Worm (Caenorhabditis elegans) whole organism, late embryonic: Measurements from ENCODE around the gene C28C12.12.

Source experiments
- C08G9.2 ChIP-seq: sonication (generic microtip); optimal IDR thresholded peaks from 2 replicates; lab custom pipeline; 2016; ENCODE audit warnings: mild to moderate bottlenecking, missing genetic modification characterization, moderate library complexity, missing compliant biosample characterization
- F13H6.1 ChIP-seq: sonication (generic microtip); optimal IDR thresholded peaks from 2 replicates; lab custom pipeline; 2016; ENCODE audit warnings: missing genetic modification characterization, missing compliant biosample characterization
- K02D7.2 ChIP-seq: sonication (generic microtip); optimal IDR thresholded peaks from 2 replicates; lab custom pipeline; 2017; ENCODE audit warnings: mild to moderate bottlenecking, missing genetic modification characterization, missing compliant biosample characterization
- K09A11.1 ChIP-seq: sonication (generic microtip); optimal IDR thresholded peaks from 2 replicates; lab custom pipeline; 2017; ENCODE audit warnings: antibody characterized with exemption, mild to moderate bottlenecking, missing genetic modification characterization, missing compliant biosample characterization; ENCODE audit not compliant: insufficient read depth
- T23F11.4 ChIP-seq: fragments of 200-800 bp; sonication (Bioruptor generic); optimal IDR thresholded peaks from 2 replicates; lab custom pipeline; 2018; ENCODE audit warnings: mild to moderate bottlenecking, missing genetic modification characterization, missing compliant biosample characterization
- Y22D7AL.16 ChIP-seq: sonication (generic microtip); optimal IDR thresholded peaks from 2 replicates; lab custom pipeline; 2016; ENCODE audit warnings: missing genetic modification characterization, missing compliant biosample characterization
- ahr-1 ChIP-seq: sonication (generic microtip); optimal IDR thresholded peaks from 2 replicates; lab custom pipeline; 2016; ENCODE audit warnings: missing genetic modification characterization, missing compliant biosample characterization
- ama-1 ChIP-seq: fragments of 150-350 bp; optimal IDR thresholded peaks from 2 replicates; lab custom pipeline; 2014
- ceh-2 ChIP-seq: sonication (generic microtip); optimal IDR thresholded peaks from 2 replicates; lab custom pipeline; 2016; ENCODE audit warnings: missing genotype, missing genetic modification characterization, missing compliant biosample characterization
- ceh-22 ChIP-seq: sonication (generic microtip); optimal IDR thresholded peaks from 2 replicates; lab custom pipeline; 2017; ENCODE audit warnings: missing biosample characterization, missing genetic modification characterization
- ceh-24 ChIP-seq: sonication (generic microtip); optimal IDR thresholded peaks from 2 replicates; lab custom pipeline; 2016; ENCODE audit warnings: mild to moderate bottlenecking, missing genetic modification characterization, missing compliant biosample characterization
- ceh-30 ChIP-seq: fragments of 150-350 bp; optimal IDR thresholded peaks from 2 replicates; lab custom pipeline; 2014; ENCODE audit warnings: missing biosample characterization, missing genetic modification characterization
- ceh-31 ChIP-seq: sonication (generic microtip); optimal IDR thresholded peaks from 2 replicates; lab custom pipeline; 2016; ENCODE audit warnings: missing genetic modification characterization, missing compliant biosample characterization
- che-1 ChIP-seq: sonication (generic microtip); optimal IDR thresholded peaks from 2 replicates; lab custom pipeline; 2016; ENCODE audit warnings: mild to moderate bottlenecking, missing genetic modification characterization, missing compliant biosample characterization
- elt-2 ChIP-seq: sonication (generic microtip); optimal IDR thresholded peaks from 2 replicates; lab custom pipeline; 2016; ENCODE audit warnings: missing genetic modification reagents, missing genetic modification characterization, missing compliant biosample characterization
- elt-4 ChIP-seq: sonication (generic microtip); optimal IDR thresholded peaks from 2 replicates; lab custom pipeline; 2016; ENCODE audit warnings: missing genetic modification characterization, missing compliant biosample characterization
- ets-4 ChIP-seq: sonication (generic microtip); optimal IDR thresholded peaks from 2 replicates; lab custom pipeline; 2016; ENCODE audit warnings: missing genetic modification characterization, missing compliant biosample characterization
- fkh-10 ChIP-seq: fragments of 150-350 bp; optimal IDR thresholded peaks from 2 replicates; lab custom pipeline; 2014; ENCODE audit warnings: missing biosample characterization, missing genetic modification reagents, missing genetic modification characterization
- fkh-6 ChIP-seq: sonication (generic microtip); optimal IDR thresholded peaks from 2 replicates; lab custom pipeline; 2016; ENCODE audit warnings: missing genetic modification characterization, missing compliant biosample characterization
- hlh-6 ChIP-seq: sonication (generic microtip); optimal IDR thresholded peaks from 2 replicates; lab custom pipeline; 2016; ENCODE audit warnings: missing genotype, missing genetic modification characterization, missing compliant biosample characterization
- lim-6 ChIP-seq: sonication (generic microtip); optimal IDR thresholded peaks from 2 replicates; lab custom pipeline; 2016; ENCODE audit warnings: missing genetic modification characterization, missing compliant biosample characterization
- madf-2 ChIP-seq: sonication (generic microtip); optimal IDR thresholded peaks from 2 replicates; lab custom pipeline; 2017; ENCODE audit warnings: missing genetic modification characterization, missing compliant biosample characterization
- nfya-1 ChIP-seq: sonication (generic microtip); optimal IDR thresholded peaks from 2 replicates; lab custom pipeline; 2017; ENCODE audit warnings: missing genetic modification characterization, mild to moderate bottlenecking, missing compliant biosample characterization, antibody characterized with exemption, moderate library complexity
- nhr-11 ChIP-seq: fragments of 150-350 bp; optimal IDR thresholded peaks from 2 replicates; lab custom pipeline; 2014; ENCODE audit warnings: missing biosample characterization, missing genetic modification characterization
- nhr-232 ChIP-seq: sonication (generic microtip); optimal IDR thresholded peaks from 2 replicates; lab custom pipeline; 2016; ENCODE audit warnings: missing genetic modification characterization, missing compliant biosample characterization
- pat-9 ChIP-seq: fragments of 200-800 bp; sonication (Bioruptor generic); optimal IDR thresholded peaks from 2 replicates; lab custom pipeline; 2018; ENCODE audit warnings: mild to moderate bottlenecking, missing genetic modification characterization, moderate library complexity, missing compliant biosample characterization
- pha-2 ChIP-seq: sonication (generic microtip); optimal IDR thresholded peaks from 2 replicates; lab custom pipeline; 2017; ENCODE audit warnings: mild to moderate bottlenecking, missing genetic modification characterization, missing compliant biosample characterization
- pha-4 ChIP-seq: fragments of 150-350 bp; optimal IDR thresholded peaks from 2 replicates; lab custom pipeline; 2018; ENCODE audit warnings: missing biosample characterization, missing genetic modification reagents, missing genetic modification characterization
- pros-1 ChIP-seq: fragments of 150-350 bp; optimal IDR thresholded peaks from 2 replicates; lab custom pipeline; 2014; ENCODE audit warnings: missing biosample characterization, missing genetic modification reagents, missing genetic modification characterization
- ref-2 ChIP-seq: sonication (generic microtip); optimal IDR thresholded peaks from 2 replicates; lab custom pipeline; 2016; ENCODE audit warnings: missing genetic modification characterization, missing compliant biosample characterization
- rnt-1 ChIP-seq: sonication (generic microtip); optimal IDR thresholded peaks from 2 replicates; lab custom pipeline; 2016; ENCODE audit warnings: missing genetic modification characterization, missing compliant biosample characterization
- sox-4 ChIP-seq: sonication (generic microtip); optimal IDR thresholded peaks from 2 replicates; lab custom pipeline; 2017; ENCODE audit warnings: mild to moderate bottlenecking, missing genetic modification characterization, inconsistent platforms, missing compliant biosample characterization
- syd-9 ChIP-seq: sonication (generic microtip); optimal IDR thresholded peaks from 2 replicates; lab custom pipeline; 2016; ENCODE audit warnings: mild to moderate bottlenecking, missing genetic modification characterization, moderate library complexity, missing compliant biosample characterization
- tbx-2 ChIP-seq: sonication (generic microtip); optimal IDR thresholded peaks from 2 replicates; lab custom pipeline; 2016; ENCODE audit warnings: missing genetic modification characterization, missing compliant biosample characterization
- ttx-3 ChIP-seq: sonication (generic microtip); optimal IDR thresholded peaks from 2 replicates; lab custom pipeline; 2016; ENCODE audit warnings: missing genetic modification reagents, missing genetic modification characterization, missing compliant biosample characterization
- unc-55 ChIP-seq: sonication (generic microtip); optimal IDR thresholded peaks from 2 replicates; lab custom pipeline; 2017; ENCODE audit warnings: missing biosample characterization, missing genetic modification reagents, missing genetic modification characterization
- zip-5 ChIP-seq: sonication (generic microtip); optimal IDR thresholded peaks from 2 replicates; lab custom pipeline; 2016; ENCODE audit warnings: missing genetic modification characterization, missing compliant biosample characterization

C28C12.12 gene

DNA sequence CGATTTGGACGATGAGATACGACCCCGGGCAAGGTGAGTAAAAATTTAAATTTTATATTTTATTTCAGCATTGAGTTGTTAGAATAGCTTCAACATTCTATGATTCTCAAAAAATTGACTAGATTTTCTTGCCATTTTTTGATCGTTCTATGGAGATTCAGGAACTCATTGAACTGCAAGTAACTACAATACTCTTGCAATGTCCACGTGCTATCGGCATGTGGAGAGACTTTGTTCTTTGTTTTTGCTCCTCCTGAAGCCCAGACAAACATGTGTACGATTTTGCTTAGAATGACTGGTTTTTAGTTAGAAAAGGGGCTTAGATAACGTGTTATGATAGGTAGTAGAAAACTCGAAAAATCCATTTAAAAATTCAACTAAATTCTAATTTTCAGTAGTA lies 39.8 kb upstream of the C28C12.12 start:
- TF ChIP-seq tbx-2 (no peak), ahr-1 (tag; lab: Kevin White, UChicago) (no peak), fkh-6 (tag; lab: Kevin White, UChicago) (no peak), ceh-31 (tag; lab: Kevin White, UChicago) (no peak), ceh-24 (tag; lab: Kevin White, UChicago) (no peak), hlh-6 (tag; lab: Kevin White, UChicago) (no peak), F13H6.1 (tag; lab: Kevin White, UChicago) (no peak), pat-9 (tag; lab: Kevin White, UChicago) (no peak), pros-1 (no peak), ttx-3 (tag; lab: Kevin White, UChicago) (no peak), fkh-10 (GFP tag; lab: Kevin White, UChicago) (no peak), T23F11.4 (GFP tag; lab: Kevin White, UChicago) (no peak), pha-2 (tag; lab: Kevin White, UChicago) (no peak), rnt-1 (tag; lab: Kevin White, UChicago) (no peak), nhr-232 (tag; lab: Kevin White, UChicago) (no peak), ceh-2 (tag; lab: Kevin White, UChicago) (no peak), lim-6 (tag; lab: Kevin White, UChicago) (no peak), ets-4 (no peak)

DNA sequence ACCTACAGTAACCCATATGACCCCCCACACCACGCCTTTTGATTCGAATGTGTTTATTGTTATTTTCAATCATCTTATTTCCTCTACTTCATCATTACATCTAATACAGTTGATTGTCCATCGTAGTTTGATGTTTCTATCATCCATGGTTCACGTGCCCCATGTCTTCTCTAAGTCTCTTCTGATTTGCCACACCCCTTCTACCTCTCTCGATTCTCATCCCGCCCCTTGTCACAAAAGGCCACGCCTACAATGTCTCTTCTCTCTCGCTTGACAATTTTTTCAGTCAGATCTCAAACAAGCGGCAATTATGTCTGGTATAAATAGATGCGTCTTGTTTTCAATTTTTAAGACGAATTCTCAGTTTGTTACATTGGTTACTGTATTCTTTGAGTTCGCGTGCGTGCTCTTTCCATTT lies 38.8 kb upstream of the C28C12.12 start:
- peak; percentile 81 for TF ChIP-seq unc-55 (GFP tag; lab: Kevin White, UChicago)
- TF ChIP-seq ahr-1 (tag; lab: Kevin White, UChicago) = no peak
- TF ChIP-seq pha-4 = no peak
- TF ChIP-seq, all 69 proteins: peak for 1

DNA sequence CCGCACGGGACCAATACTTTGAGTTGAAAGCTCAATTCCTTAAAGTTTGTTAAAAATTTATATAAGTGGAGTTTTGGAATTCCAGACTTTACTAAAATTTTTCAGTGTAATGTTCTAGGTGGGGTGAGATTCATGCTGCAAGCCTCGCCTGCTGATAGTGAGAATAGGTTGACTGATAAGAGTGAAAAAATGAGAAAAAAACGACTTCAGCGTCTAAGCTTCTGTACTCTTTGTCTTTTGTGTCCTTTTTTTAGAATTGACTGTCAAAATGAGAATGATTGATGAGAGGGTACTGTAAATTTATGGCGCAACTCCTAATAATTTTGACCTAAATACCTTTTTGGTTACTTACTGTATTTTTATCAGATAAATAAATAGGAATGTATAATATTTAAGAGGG lies 38.0 kb upstream of the C28C12.12 start:
- no peak for TF ChIP-seq K09A11.1 (tag; lab: Kevin White, UChicago)
- TF ChIP-seq nfya-1 = no peak
- no peak for TF ChIP-seq sox-4 (tag; lab: Kevin White, UChicago)
- no peak for TF ChIP-seq ttx-3 (tag; lab: Kevin White, UChicago)
- TF ChIP-seq elt-2 = peak; percentile 45
- TF ChIP-seq ceh-22 (tag; lab: Kevin White, UChicago) = no peak
- no peak for TF ChIP-seq rnt-1 (tag; lab: Kevin White, UChicago)
- TF ChIP-seq, all 69 proteins: peak for 1

DNA sequence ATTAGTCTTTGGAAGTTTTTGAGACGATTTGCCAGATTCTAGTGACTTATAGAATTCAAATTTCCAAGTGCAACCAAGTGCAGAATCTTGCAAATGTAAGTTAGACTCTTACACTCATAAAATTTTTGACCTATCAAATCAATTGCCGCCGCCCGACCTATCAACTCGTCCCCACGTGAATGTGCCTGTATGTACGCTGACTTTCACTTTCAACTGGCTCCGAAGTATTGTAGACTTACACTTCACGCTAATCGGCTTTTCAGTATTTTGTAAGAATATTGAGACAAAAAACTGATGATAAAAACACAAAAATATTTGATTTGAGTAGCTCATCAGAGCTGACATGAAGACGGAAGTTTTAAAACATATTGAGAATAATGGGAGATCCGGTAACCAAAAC lies 36.6 kb upstream of the C28C12.12 start:
- TF ChIP-seq ref-2 (tag; lab: Kevin White, UChicago) = no peak
- no peak for TF ChIP-seq elt-2
- TF ChIP-seq pha-2 (tag; lab: Kevin White, UChicago) = no peak
- no peak for TF ChIP-seq elt-4
- TF ChIP-seq che-1 (tag; lab: Kevin White, UChicago) = no peak
- TF ChIP-seq zip-5 (tag; lab: Kevin White, UChicago) = no peak
- TF ChIP-seq ttx-3 (tag; lab: Kevin White, UChicago) = no peak
- TF ChIP-seq pros-1 = no peak
- TF ChIP-seq syd-9 (tag; lab: Kevin White, UChicago) = no peak
- no peak for TF ChIP-seq ceh-31 (tag; lab: Kevin White, UChicago)
- no peak for TF ChIP-seq ama-1 (lab: Kevin White, UChicago)
- TF ChIP-seq fkh-6 (tag; lab: Kevin White, UChicago) = no peak
- TF ChIP-seq ceh-30 (tag; lab: Kevin White, UChicago) = no peak
- no peak for TF ChIP-seq K02D7.2 (tag; lab: Kevin White, UChicago)

DNA sequence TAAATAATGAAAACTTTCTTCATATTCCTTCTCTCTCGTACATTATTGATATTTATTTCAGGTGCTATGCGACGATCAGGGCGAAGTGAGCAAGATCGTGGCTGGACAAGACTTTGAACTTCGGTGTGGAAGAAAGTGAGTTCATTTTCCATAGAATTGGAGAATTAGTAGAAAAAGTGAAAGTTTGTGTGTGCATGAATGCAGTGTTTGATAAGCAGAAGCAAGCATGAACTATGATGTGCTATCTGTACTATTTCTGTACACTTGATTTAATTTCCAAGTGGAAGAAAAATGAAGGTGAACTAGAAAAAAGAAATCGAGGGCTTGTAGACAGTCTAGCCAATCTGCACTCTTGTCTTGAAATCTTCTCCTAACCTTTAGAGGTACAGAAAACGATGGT lies 35.9 kb upstream of the C28C12.12 start:
- no peak for TF ChIP-seq fkh-10 (GFP tag; lab: Kevin White, UChicago)
- TF ChIP-seq elt-2 = no peak
- no peak for TF ChIP-seq madf-2 (tag; lab: Kevin White, UChicago)
- TF ChIP-seq ceh-22 (tag; lab: Kevin White, UChicago) = no peak
- no peak for TF ChIP-seq C08G9.2 (tag; lab: Kevin White, UChicago)
- TF ChIP-seq nhr-11 = no peak
- TF ChIP-seq pros-1 = no peak
- TF ChIP-seq ceh-2 (tag; lab: Kevin White, UChicago) = no peak
- no peak for TF ChIP-seq ceh-30 (tag; lab: Kevin White, UChicago)
- TF ChIP-seq Y22D7AL.16 (tag; lab: Kevin White, UChicago) = no peak
- TF ChIP-seq sox-4 (tag; lab: Kevin White, UChicago) = no peak
- TF ChIP-seq che-1 (tag; lab: Kevin White, UChicago) = no peak
- TF ChIP-seq unc-55 (GFP tag; lab: Kevin White, UChicago) = no peak
